Worm (Caenorhabditis elegans) whole organism, L3 larva: ENCODE data around the gene dkf-2.

Experiments used
- ama-1 ChIP-seq: fragments of 150-350 bp; optimal IDR thresholded peaks from 2 replicates; lab custom pipeline; 2018
- ceh-82 ChIP-seq: fragments of 150-350 bp; optimal IDR thresholded peaks from 2 replicates; lab custom pipeline; 2014; ENCODE audit warnings: missing biosample characterization, missing genetic modification characterization
- egl-27 ChIP-seq: sonication (generic microtip); optimal IDR thresholded peaks from 4 replicates; lab custom pipeline; 2017; ENCODE audit warnings: missing biosample characterization, missing genetic modification reagents, missing genetic modification characterization
- eor-1 ChIP-seq, 2 experiments: fragments of 150-350 bp; optimal IDR thresholded peaks; 2 replicates each; lab custom pipeline; 2014 to 2018; ENCODE audit warnings: missing biosample characterization in 2 of 2, missing genetic modification characterization in 2 of 2
- nfya-1 ChIP-seq: sonication (generic microtip); optimal IDR thresholded peaks from 2 replicates; lab custom pipeline; 2017; ENCODE audit warnings: missing genetic modification characterization, mild to moderate bottlenecking, missing compliant biosample characterization, antibody characterized with exemption, moderate library complexity; ENCODE audit not compliant: insufficient read depth
- nhr-28 ChIP-seq: fragments of 150-350 bp; optimal IDR thresholded peaks from 2 replicates; lab custom pipeline; 2014; ENCODE audit warnings: missing biosample characterization, missing genetic modification characterization
- pha-4 ChIP-seq: fragments of 150-350 bp; optimal IDR thresholded peaks from 2 replicates; lab custom pipeline; 2014; ENCODE audit warnings: missing biosample characterization, missing genetic modification reagents, missing genetic modification characterization

DNA sequence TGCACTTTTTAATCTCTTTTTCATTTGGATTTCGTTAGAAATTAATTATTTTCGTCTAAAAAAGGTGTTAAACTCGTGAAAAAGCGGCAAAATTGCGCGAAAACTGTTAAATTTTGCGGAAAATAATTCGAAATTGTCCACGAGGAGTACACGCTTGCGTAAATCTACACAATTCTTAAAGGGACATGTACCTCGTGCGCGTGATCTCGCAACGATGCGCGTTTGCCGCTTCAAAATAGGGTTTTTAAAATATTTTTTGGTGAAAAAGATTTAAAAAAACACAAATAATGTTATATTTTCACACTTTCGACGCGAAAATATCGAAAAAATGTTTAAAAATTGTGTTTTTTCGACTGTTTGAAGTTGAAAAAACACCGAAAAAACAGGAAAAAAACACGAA, 45.9 kb downstream of the dkf-2 start:
- TF ChIP-seq nfya-1 (tag; lab: Kevin White, UChicago) (no peak), ama-1 (lab: Kevin White, UChicago) (no peak), egl-27 (no peak), nhr-28 (no peak), pha-4 (tag; lab: Kevin White, UChicago) (no peak), eor-1 (tag; optimal IDR thresholded peaks at IDR 0.05; lab: Kevin White, UChicago) (no peak), ceh-82 (no peak)
